Worm (Caenorhabditis elegans) whole organism, early embryonic: ENCODE measurements around the gene pgp-12.
A peak's percentile ranks its signal among the peaks of the same experiment; 100 is the strongest.

Experiments
- B0310.2 ChIP-seq: sonication (generic microtip); optimal IDR thresholded peaks from 2 replicates; lab custom pipeline; 2016; ENCODE audit warnings: mild to moderate bottlenecking, missing genetic modification characterization, missing compliant biosample characterization
- F13C5.2 ChIP-seq: sonication (generic microtip); optimal IDR thresholded peaks from 2 replicates; lab custom pipeline; 2017; ENCODE audit warnings: mild to moderate bottlenecking, missing genetic modification characterization, inconsistent platforms, missing compliant biosample characterization
- aly-1 ChIP-seq: sonication (generic microtip); optimal IDR thresholded peaks from 2 replicates; lab custom pipeline; 2016; ENCODE audit warnings: missing genetic modification characterization, missing compliant biosample characterization
- ama-1 ChIP-seq: fragments of 150-350 bp; optimal IDR thresholded peaks from 2 replicates; lab custom pipeline; 2014
- ceh-13 ChIP-seq: fragments of 200-800 bp; sonication (Bioruptor generic); optimal IDR thresholded peaks from 2 replicates; lab custom pipeline; 2018; ENCODE audit warnings: mild to moderate bottlenecking, missing genetic modification characterization, missing compliant biosample characterization
- ceh-36 ChIP-seq: sonication (generic microtip); optimal IDR thresholded peaks from 2 replicates; lab custom pipeline; 2016; ENCODE audit warnings: missing genetic modification characterization, inconsistent platforms, missing compliant biosample characterization
- ets-7 ChIP-seq: sonication (generic microtip); optimal IDR thresholded peaks from 2 replicates; lab custom pipeline; 2016; ENCODE audit warnings: missing genotype, missing genetic modification characterization, missing compliant biosample characterization
- flt-1 ChIP-seq: fragments of 200-800 bp; sonication (Bioruptor generic); IDR thresholded peaks from 2 replicates; pipeline ENCODE4 v1.3.6; 2022; ENCODE audit warnings: missing genetic modification characterization, missing compliant biosample characterization
- hmbx-1 ChIP-seq: sonication (generic microtip); optimal IDR thresholded peaks from 2 replicates; lab custom pipeline; 2016; ENCODE audit warnings: mild to moderate bottlenecking, missing genetic modification characterization, missing compliant biosample characterization
- hmg-4 ChIP-seq: fragments of 200-800 bp; sonication (Bioruptor generic); optimal IDR thresholded peaks from 2 replicates; lab custom pipeline; 2018; ENCODE audit warnings: mild to moderate bottlenecking, missing genetic modification characterization, missing compliant biosample characterization
- hnd-1 ChIP-seq: sonication (generic microtip); optimal IDR thresholded peaks from 2 replicates; lab custom pipeline; 2016; ENCODE audit warnings: missing genetic modification characterization, missing compliant biosample characterization
- pes-1 ChIP-seq: fragments of 200-800 bp; sonication (Bioruptor generic); IDR thresholded peaks from 2 replicates; pipeline ENCODE4 v1.3.6; 2022; ENCODE audit warnings: missing genetic modification reagents, missing genetic modification characterization, missing compliant biosample characterization
- scrt-1 ChIP-seq: fragments of 200-800 bp; sonication (Bioruptor generic); IDR thresholded peaks from 2 replicates; pipeline ENCODE4 v1.3.6; 2022; ENCODE audit warnings: missing genetic modification characterization, missing compliant biosample characterization
- sea-1 ChIP-seq: fragments of 200-800 bp; sonication (Bioruptor generic); conservative IDR thresholded peaks from 2 replicates; pipeline ENCODE4 v1.3.6; 2022; ENCODE audit warnings: missing genetic modification characterization, missing compliant biosample characterization
- tbx-11 ChIP-seq: fragments of 200-800 bp; sonication (Bioruptor generic); IDR thresholded peaks from 2 replicates; pipeline ENCODE4 v1.3.6; 2022; ENCODE audit warnings: missing genetic modification characterization, missing compliant biosample characterization
- tbx-37 ChIP-seq: fragments of 200-800 bp; sonication (Bioruptor generic); conservative IDR thresholded peaks from 2 replicates; pipeline ENCODE4 v1.3.6; 2022; ENCODE audit warnings: missing genetic modification reagents, missing genetic modification characterization, missing compliant biosample characterization
- tra-4 ChIP-seq: sonication (generic microtip); optimal IDR thresholded peaks from 2 replicates; lab custom pipeline; 2017; ENCODE audit warnings: missing genetic modification characterization, missing compliant biosample characterization

Gene pgp-12

DNA sequence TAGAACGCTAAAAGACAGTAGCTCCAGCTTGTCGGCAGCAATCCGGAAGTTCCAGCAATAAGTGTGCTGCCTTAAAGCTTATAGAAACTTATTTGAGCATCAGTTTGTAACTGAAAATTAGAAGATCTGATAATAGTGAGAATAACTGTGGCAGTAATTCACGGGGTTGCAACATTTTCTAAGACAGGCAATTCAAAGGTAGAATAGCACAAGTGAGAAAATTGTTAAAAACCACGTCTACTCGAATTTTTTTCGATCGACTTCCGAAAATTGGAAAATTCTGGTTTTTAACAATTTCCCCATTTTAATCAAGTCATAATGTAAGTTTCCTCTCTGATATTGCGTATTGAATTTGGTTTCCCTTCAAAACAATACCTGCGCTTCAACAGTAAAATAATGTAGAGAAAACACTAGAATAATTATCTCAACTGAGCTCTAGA is 38.4 kb upstream of the pgp-12 start:
- TF ChIP-seq tbx-37 (GFP tag; lab: Robert Waterston, UW): 0 out of 2 replicates have a peak, but pooled peaks have one; percentile 8
- no peak for TF ChIP-seq hnd-1 (tag; lab: Kevin White, UChicago)
- peak; percentile 61 for TF ChIP-seq B0310.2 (tag; lab: Kevin White, UChicago)
- TF ChIP-seq tra-4 (tag; lab: Kevin White, UChicago): no peak
- TF ChIP-seq ceh-13: peak; percentile 1
- peak; percentile 89 for TF ChIP-seq ama-1 (lab: Kevin White, UChicago)
- TF ChIP-seq aly-1 (tag; lab: Kevin White, UChicago): peak; percentile 66
- TF ChIP-seq tbx-11 (GFP tag; lab: Robert Waterston, UW): 0 out of 2 replicates have a peak, but pooled peaks have one; percentile 31
- no peak; the same call in 1 of the 2 replicates for TF ChIP-seq sea-1 (GFP tag; lab: Robert Waterston, UW)
- peak; percentile 31; the same call in 1 of the 2 replicates for TF ChIP-seq flt-1 (GFP tag; lab: Robert Waterston, UW)
- peak; percentile 37; the same call in 1 of the 2 replicates for TF ChIP-seq scrt-1 (GFP tag; lab: Robert Waterston, UW)

DNA sequence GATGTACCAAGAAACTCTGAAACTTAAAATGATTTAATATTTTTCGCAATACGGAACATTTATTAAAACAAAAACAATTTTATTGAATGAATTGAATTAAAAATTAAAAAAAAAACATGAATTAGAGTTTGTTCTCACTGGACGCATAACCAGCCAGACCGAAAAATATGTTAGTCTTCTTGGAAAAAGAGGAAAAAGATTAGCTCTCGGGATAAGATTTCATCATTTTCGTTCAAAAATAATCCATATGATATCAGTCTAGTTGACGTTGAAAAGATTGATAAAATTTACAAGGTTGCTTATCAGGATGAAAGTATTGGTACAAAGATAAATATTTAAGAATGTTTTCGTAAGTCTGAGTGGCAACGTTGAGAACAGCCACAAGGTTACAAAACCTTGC is 31.2 kb upstream of the pgp-12 start, which contains the start of gene nhr-26:
nhr-26 (minus strand) TSS at position 10 of the 400 bp plus-strand sequence.
- TF ChIP-seq flt-1 (GFP tag; lab: Robert Waterston, UW) (no peak), ceh-13 (no peak), tra-4 (tag; lab: Kevin White, UChicago) (no peak), tbx-37 (GFP tag; lab: Robert Waterston, UW) (no peak), sea-1 (GFP tag; lab: Robert Waterston, UW) (no peak), hmg-4 (no peak)

DNA sequence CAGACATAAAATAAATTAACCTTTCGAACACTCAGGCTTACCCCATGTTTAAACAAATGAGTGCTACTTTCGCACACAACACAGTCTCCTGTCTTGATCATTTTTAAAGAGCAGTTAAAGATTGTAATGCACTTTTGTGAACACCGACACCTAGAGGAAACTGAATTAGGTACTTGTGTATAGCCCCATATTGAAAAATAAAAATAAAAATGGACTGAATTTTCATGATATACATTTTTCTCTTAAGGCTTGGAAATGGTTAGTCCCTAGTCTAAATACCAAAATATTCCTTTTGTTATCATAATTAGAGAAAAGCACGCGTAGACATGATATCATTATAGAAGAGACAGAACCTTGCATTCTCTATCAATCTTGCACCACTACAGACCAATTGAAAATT is 29.6 kb upstream of the pgp-12 start, which contains the start of gene nhr-214:
nhr-214 (minus strand) TSS at position 101 of the 400 bp plus-strand sequence.
- TF ChIP-seq aly-1 (tag; lab: Kevin White, UChicago) (no peak), ama-1 (lab: Kevin White, UChicago) (no peak), tbx-37 (GFP tag; lab: Robert Waterston, UW) (no peak), B0310.2 (tag; lab: Kevin White, UChicago) (no peak), ceh-36 (tag; lab: Kevin White, UChicago) (no peak), tbx-11 (GFP tag; lab: Robert Waterston, UW) (no peak), tra-4 (tag; lab: Kevin White, UChicago) (no peak), pes-1 (GFP tag; lab: Robert Waterston, UW) (no peak), ets-7 (tag; lab: Kevin White, UChicago) (no peak), hnd-1 (tag; lab: Kevin White, UChicago) (no peak), scrt-1 (GFP tag; lab: Robert Waterston, UW) (no peak), flt-1 (GFP tag; lab: Robert Waterston, UW) (no peak), hmg-4 (no peak), ceh-13 (no peak), hmbx-1 (no peak)

DNA sequence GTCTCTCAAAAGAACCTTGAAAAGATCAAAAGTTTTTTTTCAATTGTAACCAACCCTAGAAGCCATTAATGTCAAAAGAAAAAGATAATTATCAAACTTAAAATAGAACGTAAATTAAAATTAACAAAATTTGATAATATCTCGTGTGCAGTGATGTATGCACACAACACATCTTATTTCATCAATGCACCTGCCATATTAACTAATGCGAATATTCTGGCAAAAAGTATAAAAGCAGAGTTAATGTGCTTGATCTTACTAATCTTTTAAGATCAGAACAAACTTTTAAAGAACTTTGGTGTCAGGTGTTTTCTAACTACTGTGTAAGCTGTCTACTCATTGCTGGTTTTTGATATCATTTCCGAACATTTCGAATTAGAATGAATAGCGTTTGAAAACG is 28.9 kb upstream of the pgp-12 start:
- TF ChIP-seq sea-1 (GFP tag; lab: Robert Waterston, UW): no peak
- TF ChIP-seq ceh-13: no peak
- TF ChIP-seq hnd-1 (tag; lab: Kevin White, UChicago): no peak
- TF ChIP-seq hmg-4: no peak

DNA sequence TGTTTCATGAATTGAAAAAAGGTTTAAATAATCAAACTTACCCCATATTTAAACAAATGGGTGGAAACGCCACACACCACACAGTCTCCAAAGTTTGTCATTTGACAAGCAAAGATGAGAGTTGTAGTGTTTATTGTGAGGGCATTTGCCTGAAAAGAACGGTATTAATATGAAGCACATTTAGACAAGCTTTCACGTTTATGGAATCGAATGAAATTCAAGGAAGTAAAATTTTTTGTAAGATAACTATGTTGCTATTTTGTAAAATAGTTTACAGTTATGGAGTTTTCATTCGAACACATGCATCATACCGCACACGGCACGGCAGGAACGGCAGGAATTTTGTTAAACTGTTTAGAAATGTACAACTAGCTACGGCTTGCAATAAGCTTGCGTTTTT is 26.9 kb upstream of the pgp-12 start, which contains the start of gene nhr-272:
nhr-272 (minus strand) TSS at position 101 of the 400 bp plus-strand sequence.
- no peak for TF ChIP-seq B0310.2 (tag; lab: Kevin White, UChicago)
- no peak for TF ChIP-seq tra-4 (tag; lab: Kevin White, UChicago)
- no peak for TF ChIP-seq pes-1 (GFP tag; lab: Robert Waterston, UW)
- TF ChIP-seq hnd-1 (tag; lab: Kevin White, UChicago): no peak

DNA sequence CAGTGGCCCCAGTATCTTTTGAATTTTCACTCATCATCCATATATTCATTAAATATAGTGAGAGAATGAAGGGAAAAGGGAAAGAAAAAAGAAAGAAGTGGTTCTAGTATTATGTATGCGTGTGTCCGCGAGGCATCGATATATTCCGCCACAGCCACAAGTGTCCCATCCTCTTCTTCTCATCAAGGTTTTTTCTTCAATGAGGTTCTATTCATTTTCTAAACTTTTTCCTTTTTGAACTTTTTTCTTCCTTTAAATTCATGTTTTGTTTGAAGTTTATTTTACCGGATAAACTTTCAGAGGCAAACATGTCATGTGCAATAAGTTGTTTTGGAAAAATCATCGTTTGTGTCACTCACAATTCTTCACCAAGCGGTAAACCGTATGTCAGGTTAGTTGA is 19.3 kb upstream of the pgp-12 start, which contains the start of gene rgs-2:
rgs-2 (plus strand) TSS at position 301 of the 400 bp plus-strand sequence.
- no peak for TF ChIP-seq pes-1 (GFP tag; lab: Robert Waterston, UW)
- TF ChIP-seq hmbx-1: no peak
- no peak for TF ChIP-seq ama-1 (lab: Kevin White, UChicago)
- TF ChIP-seq flt-1 (GFP tag; lab: Robert Waterston, UW): no peak
- no peak for TF ChIP-seq tbx-37 (GFP tag; lab: Robert Waterston, UW)
- TF ChIP-seq ets-7 (tag; lab: Kevin White, UChicago): no peak
- TF ChIP-seq aly-1 (tag; lab: Kevin White, UChicago): no peak
- no peak for TF ChIP-seq scrt-1 (GFP tag; lab: Robert Waterston, UW)
- no peak for TF ChIP-seq hmg-4
- no peak for TF ChIP-seq B0310.2 (tag; lab: Kevin White, UChicago)
- TF ChIP-seq tbx-11 (GFP tag; lab: Robert Waterston, UW): no peak
- TF ChIP-seq F13C5.2 (tag; lab: Kevin White, UChicago): no peak
- no peak for TF ChIP-seq ceh-36 (tag; lab: Kevin White, UChicago)
- no peak for TF ChIP-seq sea-1 (GFP tag; lab: Robert Waterston, UW)
- TF ChIP-seq hnd-1 (tag; lab: Kevin White, UChicago): no peak

DNA sequence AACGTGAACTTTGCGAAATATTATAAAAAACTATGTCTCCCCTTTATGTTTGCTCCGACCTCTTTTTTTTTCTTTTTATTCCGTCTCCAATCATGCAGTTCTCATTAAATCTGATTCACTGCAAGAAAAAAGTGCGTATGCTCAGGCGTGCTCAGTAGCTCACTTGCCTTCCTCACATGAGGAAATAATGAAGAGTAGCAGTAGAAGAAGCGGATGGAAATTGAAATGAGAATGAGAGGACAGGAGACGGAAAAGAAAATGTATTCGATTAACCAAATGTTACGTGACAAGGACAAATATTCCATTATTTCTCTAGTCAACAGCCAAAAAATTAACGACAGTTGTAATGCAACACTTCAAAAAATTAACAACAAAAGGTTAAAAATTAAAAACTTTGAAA is 18.6 kb upstream of the pgp-12 start:
- TF ChIP-seq sea-1 (GFP tag; lab: Robert Waterston, UW): no peak

DNA sequence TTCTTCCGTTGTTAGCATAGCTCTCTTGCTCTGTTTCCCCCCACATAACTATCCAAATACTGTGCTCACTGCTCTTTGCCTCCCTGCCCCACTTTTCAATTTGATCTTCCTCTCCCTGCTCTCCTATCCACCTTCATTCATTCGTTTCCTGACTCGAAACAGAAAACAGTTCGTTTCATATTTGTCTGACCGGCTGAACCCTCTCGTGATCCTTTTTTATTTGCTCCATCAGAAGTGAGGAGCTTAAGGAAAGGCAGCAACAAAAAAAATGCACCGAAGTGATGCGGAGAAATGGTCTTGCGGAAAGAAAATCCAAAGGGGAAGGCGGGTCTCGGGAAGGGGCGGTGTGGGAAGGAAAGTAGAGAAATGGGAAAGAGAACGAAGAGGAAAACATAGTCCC is 10.2 kb upstream of the pgp-12 start:
- TF ChIP-seq pes-1 (GFP tag; lab: Robert Waterston, UW) (no peak), tbx-37 (GFP tag; lab: Robert Waterston, UW) (no peak), ama-1 (lab: Kevin White, UChicago) (no peak), flt-1 (GFP tag; lab: Robert Waterston, UW) (no peak), ets-7 (tag; lab: Kevin White, UChicago) (no peak), sea-1 (GFP tag; lab: Robert Waterston, UW) (no peak), aly-1 (tag; lab: Kevin White, UChicago) (no peak)
